Worm (Caenorhabditis elegans): ENCODE data around the gene apn-1.

Gene apn-1

DNA sequence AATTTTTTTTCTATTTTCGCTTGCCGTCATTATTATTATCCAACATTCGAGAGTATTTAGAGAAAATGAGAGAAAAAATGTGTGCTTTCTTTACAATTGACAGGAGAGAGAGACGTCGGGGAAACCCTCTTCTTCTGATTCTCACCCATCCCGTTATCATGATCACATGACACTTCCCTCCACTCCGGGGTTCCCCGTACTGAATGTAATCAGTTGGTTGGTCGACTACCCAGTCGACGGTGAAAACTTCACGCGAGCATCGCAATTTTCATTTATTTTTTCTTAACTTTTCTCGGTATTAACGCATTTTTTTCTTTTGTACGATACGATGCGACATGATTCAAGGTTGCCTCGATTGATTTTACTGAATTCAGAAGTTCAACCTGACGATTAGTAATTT, 31.2 kb upstream of the apn-1 start:
- no peak for TF ChIP-seq ztf-11 (tag; optimal IDR thresholded peaks at IDR 0.05)
- no peak for TF ChIP-seq unc-39 (tag; optimal IDR thresholded peaks at IDR 0.05)
- no peak for TF ChIP-seq lsy-12 (tag; optimal IDR thresholded peaks at IDR 0.05)
- TF ChIP-seq skn-1 (tag; optimal IDR thresholded peaks at IDR 0.05), result no peak
- TF ChIP-seq fkh-2 (tag; optimal IDR thresholded peaks at IDR 0.05), result no peak
- TF ChIP-seq nhr-12 (tag; optimal IDR thresholded peaks at IDR 0.05), result no peak
- no peak for TF ChIP-seq eor-1 (tag; optimal IDR thresholded peaks at IDR 0.05)
- no peak for TF ChIP-seq ceh-16 (tag; optimal IDR thresholded peaks at IDR 0.05)
- no peak for TF ChIP-seq mml-1 (tag; optimal IDR thresholded peaks at IDR 0.05)
- no peak for TF ChIP-seq nhr-25 (tag; optimal IDR thresholded peaks at IDR 0.05)
- TF ChIP-seq egl-27 (tag; optimal IDR thresholded peaks at IDR 0.05), result no peak
- no peak for TF ChIP-seq egl-5 (tag; optimal IDR thresholded peaks at IDR 0.05)
- no peak for TF ChIP-seq ztf-4 (tag; optimal IDR thresholded peaks at IDR 0.05)
- peak; percentile 68 for TF ChIP-seq elt-2 (tag; optimal IDR thresholded peaks at IDR 0.05)
- no peak for TF ChIP-seq elt-1 (tag; optimal IDR thresholded peaks at IDR 0.05)
- peak in 1 of 3 experiments; percentile 5 for TF ChIP-seq elt-3 (tag; optimal IDR thresholded peaks at IDR 0.05)
- TF ChIP-seq fos-1 (tag; optimal IDR thresholded peaks at IDR 0.05), result no peak
- peak; percentile 47 for TF ChIP-seq nhr-43 (tag; optimal IDR thresholded peaks at IDR 0.05; ENCODE audit: poor library complexity, severe bottlenecking)
- TF ChIP-seq nfya-1 (tag; optimal IDR thresholded peaks at IDR 0.05; ENCODE audit: insufficient read depth), result peak; percentile 57
- no peak for TF ChIP-seq tbx-2 (tag; optimal IDR thresholded peaks at IDR 0.05)
- peak; percentile 70 for TF ChIP-seq pqm-1 (tag; optimal IDR thresholded peaks at IDR 0.05)
- peak; percentile 4 for TF ChIP-seq ceh-28 (tag; optimal IDR thresholded peaks at IDR 0.05)
- no peak for TF ChIP-seq sea-2 (GFP tag; optimal IDR thresholded peaks at IDR 0.05)
- TF ChIP-seq nhr-11 (tag; optimal IDR thresholded peaks at IDR 0.05), result no peak
- no peak for TF ChIP-seq zag-1 (tag; optimal IDR thresholded peaks at IDR 0.05)
- no peak for TF ChIP-seq lin-15B (tag; optimal IDR thresholded peaks at IDR 0.05)
- peak; percentile 26 for TF ChIP-seq jun-1 (tag; optimal IDR thresholded peaks at IDR 0.05)
- TF ChIP-seq daf-12 (tag; optimal IDR thresholded peaks at IDR 0.05), result no peak
- no peak for TF ChIP-seq ZK546.5 (tag; optimal IDR thresholded peaks at IDR 0.05)
- no peak for TF ChIP-seq nhr-76 (tag; optimal IDR thresholded peaks at IDR 0.05)
- TF ChIP-seq nhr-67 (tag; optimal IDR thresholded peaks at IDR 0.05), result no peak
- no peak for TF ChIP-seq ceh-82 (tag; optimal IDR thresholded peaks at IDR 0.05)
- no peak for TF ChIP-seq nhr-237 (tag; optimal IDR thresholded peaks at IDR 0.05)
- no peak for TF ChIP-seq ceh-9 (tag; optimal IDR thresholded peaks at IDR 0.05)
- no peak for TF ChIP-seq lin-39 (tag; optimal IDR thresholded peaks at IDR 0.05)
- no peak for TF ChIP-seq mdl-1 (tag; optimal IDR thresholded peaks at IDR 0.05)
- no peak for TF ChIP-seq hmg-11 (tag; optimal IDR thresholded peaks at IDR 0.05)
- peak; percentile 1 for TF ChIP-seq nhr-23 (tag; optimal IDR thresholded peaks at IDR 0.05)
- TF ChIP-seq nhr-77 (tag; optimal IDR thresholded peaks at IDR 0.05), result no peak
- no peak for TF ChIP-seq fkh-10 (GFP tag; optimal IDR thresholded peaks at IDR 0.05)
- peak; percentile 81 for TF ChIP-seq ama-1 (optimal IDR thresholded peaks at IDR 0.05)
- no peak for TF ChIP-seq R02D3.7 (tag; optimal IDR thresholded peaks at IDR 0.05)
- peak; percentile 23 for TF ChIP-seq pha-4 (tag; optimal IDR thresholded peaks at IDR 0.05)
- no peak for TF ChIP-seq snpc-4 (tag; optimal IDR thresholded peaks at IDR 0.05)
- no peak for TF ChIP-seq nhr-28 (tag; optimal IDR thresholded peaks at IDR 0.05)
- no peak for TF ChIP-seq aly-2 (tag; optimal IDR thresholded peaks at IDR 0.05)
- TF ChIP-seq unc-62 (GFP tag; optimal IDR thresholded peaks at IDR 0.05), result no peak

DNA sequence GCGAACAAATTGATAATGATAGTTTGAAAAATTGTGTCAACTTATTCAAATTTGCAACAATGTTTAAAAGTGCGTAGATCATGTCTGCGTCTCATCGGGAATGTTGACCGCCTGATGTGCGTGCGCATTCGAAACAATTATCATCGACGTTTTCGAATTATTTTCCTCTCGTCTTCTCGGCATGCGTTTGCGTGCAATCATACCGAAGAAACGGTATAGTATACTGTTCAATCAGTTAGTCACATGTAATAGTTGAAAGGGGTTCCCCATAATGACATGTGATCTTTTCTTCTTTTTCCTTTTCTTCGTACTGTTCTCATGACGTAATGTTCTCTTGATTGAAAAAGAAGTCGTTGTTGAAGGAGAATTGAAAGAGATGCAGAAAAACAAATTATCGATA, 30.6 kb upstream of the apn-1 start:
- TF ChIP-seq unc-62 (GFP tag; optimal IDR thresholded peaks at IDR 0.05), result no peak
- no peak for TF ChIP-seq nhr-76 (tag; optimal IDR thresholded peaks at IDR 0.05)
- no peak for TF ChIP-seq eor-1 (tag; optimal IDR thresholded peaks at IDR 0.05)
- peak; percentile 32 for TF ChIP-seq pha-4 (tag; optimal IDR thresholded peaks at IDR 0.05)
- no peak for TF ChIP-seq lin-39 (tag; optimal IDR thresholded peaks at IDR 0.05)
- TF ChIP-seq R02D3.7 (tag; optimal IDR thresholded peaks at IDR 0.05), result no peak
- no peak for TF ChIP-seq fos-1 (tag; optimal IDR thresholded peaks at IDR 0.05)
- no peak for TF ChIP-seq nhr-11 (tag; optimal IDR thresholded peaks at IDR 0.05)
- peak; percentile 73 for TF ChIP-seq mdl-1 (tag; optimal IDR thresholded peaks at IDR 0.05)
- TF ChIP-seq ZK546.5 (tag; optimal IDR thresholded peaks at IDR 0.05), result no peak
- no peak for TF ChIP-seq daf-12 (tag; optimal IDR thresholded peaks at IDR 0.05)
- no peak for TF ChIP-seq ztf-4 (tag; optimal IDR thresholded peaks at IDR 0.05)
- no peak for TF ChIP-seq fkh-2 (tag; optimal IDR thresholded peaks at IDR 0.05)
- no peak for TF ChIP-seq hmg-11 (tag; optimal IDR thresholded peaks at IDR 0.05)
- TF ChIP-seq mml-1 (tag; optimal IDR thresholded peaks at IDR 0.05), result no peak
- no peak for TF ChIP-seq fkh-10 (GFP tag; optimal IDR thresholded peaks at IDR 0.05)
- no peak for TF ChIP-seq elt-1 (tag; optimal IDR thresholded peaks at IDR 0.05)
- no peak for TF ChIP-seq sea-2 (GFP tag; optimal IDR thresholded peaks at IDR 0.05)
- no peak for TF ChIP-seq skn-1 (tag; optimal IDR thresholded peaks at IDR 0.05)
- no peak for TF ChIP-seq nhr-237 (tag; optimal IDR thresholded peaks at IDR 0.05)
- peak; percentile 77 for TF ChIP-seq lsy-12 (tag; optimal IDR thresholded peaks at IDR 0.05)
- TF ChIP-seq nhr-77 (tag; optimal IDR thresholded peaks at IDR 0.05), result no peak
- no peak for TF ChIP-seq nhr-28 (tag; optimal IDR thresholded peaks at IDR 0.05)
- TF ChIP-seq egl-27 (tag; optimal IDR thresholded peaks at IDR 0.05), result no peak
- TF ChIP-seq elt-3 (tag; optimal IDR thresholded peaks at IDR 0.05), result peak in 2 of 3 experiments; percentile 46 to 59
- no peak for TF ChIP-seq ceh-16 (tag; optimal IDR thresholded peaks at IDR 0.05)
- peak; percentile 89 for TF ChIP-seq elt-2 (tag; optimal IDR thresholded peaks at IDR 0.05)
- TF ChIP-seq nfya-1 (tag; optimal IDR thresholded peaks at IDR 0.05; ENCODE audit: insufficient read depth), result peak; percentile 49
- TF ChIP-seq egl-5 (tag; optimal IDR thresholded peaks at IDR 0.05), result no peak
- peak; percentile 83 for TF ChIP-seq jun-1 (tag; optimal IDR thresholded peaks at IDR 0.05)
- TF ChIP-seq ztf-11 (tag; optimal IDR thresholded peaks at IDR 0.05), result no peak
- TF ChIP-seq unc-39 (tag; optimal IDR thresholded peaks at IDR 0.05), result no peak
- peak; percentile 91 for TF ChIP-seq nhr-43 (tag; optimal IDR thresholded peaks at IDR 0.05; ENCODE audit: poor library complexity, severe bottlenecking)
- TF ChIP-seq lin-15B (tag; optimal IDR thresholded peaks at IDR 0.05), result no peak
- TF ChIP-seq nhr-67 (tag; optimal IDR thresholded peaks at IDR 0.05), result no peak
- TF ChIP-seq pqm-1 (tag; optimal IDR thresholded peaks at IDR 0.05), result peak; percentile 96
- peak; percentile 57 for TF ChIP-seq ama-1 (optimal IDR thresholded peaks at IDR 0.05)
- TF ChIP-seq nhr-25 (tag; optimal IDR thresholded peaks at IDR 0.05), result peak; percentile 93
- peak; percentile 34 for TF ChIP-seq ceh-28 (tag; optimal IDR thresholded peaks at IDR 0.05)
- TF ChIP-seq ceh-9 (tag; optimal IDR thresholded peaks at IDR 0.05), result no peak
